Fruit fly (Drosophila melanogaster) whole organism, embryonic: ENCODE results near the gene CG13965.
A peak's percentile ranks its signal among the peaks of the same experiment; 100 is the strongest.

Experiments
- ATbp ChIP-seq: fragments of 200-800 bp; sonication (Bioruptor generic); optimal IDR thresholded peaks from 2 replicates; lab custom pipeline; 2017; ENCODE audit warnings: missing biosample characterization, mild to moderate bottlenecking, missing genetic modification characterization, missing genetic modification reagents
- Blimp-1 ChIP-seq: fragments of 200-800 bp; sonication (Bioruptor generic); optimal IDR thresholded peaks from 3 replicates; lab custom pipeline; 2018; ENCODE audit warnings: missing biosample characterization, missing genetic modification characterization, mild to moderate bottlenecking, moderate library complexity, missing genetic modification reagents
- CG10209 ChIP-seq: fragments of 200-800 bp; sonication (Bioruptor generic); optimal IDR thresholded peaks from 3 replicates; lab custom pipeline; 2017; ENCODE audit warnings: missing biosample characterization, mild to moderate bottlenecking, missing genetic modification characterization, missing genetic modification reagents
- CG10543 ChIP-seq: fragments of 200-800 bp; sonication (Bioruptor generic); optimal IDR thresholded peaks from 3 replicates; lab custom pipeline; 2017; ENCODE audit warnings: missing biosample characterization, mild to moderate bottlenecking, missing genetic modification characterization, moderate library complexity
- CG10654 ChIP-seq: fragments of 200-800 bp; sonication (Bioruptor generic); optimal IDR thresholded peaks from 2 replicates; lab custom pipeline; 2016; ENCODE audit warnings: missing biosample characterization, missing genetic modification characterization
- CG12659 ChIP-seq: fragments of 200-800 bp; sonication (Bioruptor generic); optimal IDR thresholded peaks from 3 replicates; lab custom pipeline; 2017; ENCODE audit warnings: mild to moderate bottlenecking, missing biosample characterization, missing genetic modification reagents, missing genetic modification characterization
- CG14965 ChIP-seq: fragments of 200-800 bp; sonication (Bioruptor generic); optimal IDR thresholded peaks from 2 replicates; lab custom pipeline; 2016; ENCODE audit warnings: missing biosample characterization, missing genetic modification characterization, borderline replicate concordance
- CG1792 ChIP-seq: fragments of 200-800 bp; sonication (Bioruptor generic); optimal IDR thresholded peaks from 2 replicates; lab custom pipeline; 2016; ENCODE audit warnings: missing biosample characterization, missing genetic modification characterization
- CG18262 ChIP-seq: fragments of 200-800 bp; optimal IDR thresholded peaks from 3 replicates; lab custom pipeline; 2019; ENCODE audit warnings: missing biosample characterization, mild to moderate bottlenecking, missing genetic modification characterization, moderate library complexity
- CG1832 ChIP-seq: fragments of 200-800 bp; sonication (Bioruptor generic); optimal IDR thresholded peaks from 2 replicates; lab custom pipeline; 2017; ENCODE audit warnings: missing biosample characterization, mild to moderate bottlenecking, missing genetic modification characterization, inconsistent platforms
- CG18619 ChIP-seq: fragments of 200-800 bp; sonication (Bioruptor generic); optimal IDR thresholded peaks from 3 replicates; lab custom pipeline; 2017; ENCODE audit warnings: missing biosample characterization, mild to moderate bottlenecking, missing genetic modification characterization
- CG18764 ChIP-seq: fragments of 200-800 bp; sonication (Bioruptor generic); optimal IDR thresholded peaks from 3 replicates; lab custom pipeline; 2016; ENCODE audit warnings: missing biosample characterization, missing genetic modification characterization
- CG2875 ChIP-seq: fragments of 200-800 bp; sonication (Bioruptor generic); optimal IDR thresholded peaks from 2 replicates; lab custom pipeline; 2017; ENCODE audit warnings: missing biosample characterization, mild to moderate bottlenecking, missing genetic modification characterization, missing genetic modification reagents
- CG31388 ChIP-seq: fragments of 200-800 bp; sonication (Bioruptor generic); optimal IDR thresholded peaks from 2 replicates; lab custom pipeline; 2016; ENCODE audit warnings: missing biosample characterization, missing genetic modification characterization
- CG32772 ChIP-seq: fragments of 200-800 bp; sonication (Bioruptor generic); IDR thresholded peaks from 2 replicates; pipeline ENCODE4 v1.3.6; 2022; ENCODE audit warnings: missing biosample characterization, missing genetic modification characterization
- CG3281 ChIP-seq: fragments of 200-800 bp; sonication (Bioruptor generic); optimal IDR thresholded peaks from 3 replicates; lab custom pipeline; 2017; ENCODE audit warnings: missing biosample characterization, mild to moderate bottlenecking, missing genetic modification characterization
- CG4617 ChIP-seq: fragments of 200-800 bp; sonication (Bioruptor generic); optimal IDR thresholded peaks from 3 replicates; lab custom pipeline; 2016; ENCODE audit warnings: missing biosample characterization, missing genetic modification characterization, borderline replicate concordance
- CG5953 ChIP-seq: fragments of 200-800 bp; sonication (Bioruptor generic); IDR thresholded peaks from 2 replicates; pipeline ENCODE4 v1.3.6; 2022; ENCODE audit warnings: missing biosample characterization, missing genetic modification characterization
- CG8089 ChIP-seq: fragments of 200-800 bp; sonication (Bioruptor generic); optimal IDR thresholded peaks from 3 replicates; lab custom pipeline; 2016; ENCODE audit warnings: missing biosample characterization, missing genetic modification characterization
- CG8290 ChIP-seq, 3 experiments: fragments of 200-800 bp; sonication (Bioruptor generic); optimal IDR thresholded peaks; 2 replicates each; lab custom pipeline; 2016 to 2019; ENCODE audit warnings: missing biosample characterization in 3 of 3, missing genetic modification characterization in 3 of 3, mild to moderate bottlenecking in 2 of 3, moderate library complexity in 1 of 3
- CG8359 ChIP-seq: fragments of 200-800 bp; sonication (Bioruptor generic); optimal IDR thresholded peaks from 2 replicates; lab custom pipeline; 2017; ENCODE audit warnings: missing biosample characterization, mild to moderate bottlenecking, missing genetic modification characterization, borderline replicate concordance
- CG9609 ChIP-seq: fragments of 200-800 bp; sonication (Bioruptor generic); optimal IDR thresholded peaks from 3 replicates; lab custom pipeline; 2016; ENCODE audit warnings: missing biosample characterization, missing genetic modification characterization
- CG9727 ChIP-seq: fragments of 200-800 bp; sonication (Bioruptor generic); optimal IDR thresholded peaks from 3 replicates; lab custom pipeline; 2017; ENCODE audit warnings: missing biosample characterization, mild to moderate bottlenecking, missing genetic modification characterization
- CHES-1-like ChIP-seq: fragments of 200-800 bp; sonication (Bioruptor generic); optimal IDR thresholded peaks from 2 replicates; lab custom pipeline; 2016; ENCODE audit warnings: missing biosample characterization, missing genetic modification characterization
- Chrac-16 ChIP-seq: fragments of 200-800 bp; sonication (Bioruptor generic); optimal IDR thresholded peaks from 3 replicates; lab custom pipeline; 2016; ENCODE audit warnings: missing biosample characterization, missing genetic modification characterization
- Eip74EF ChIP-seq, 2 experiments: fragments of 200-800 bp in 1 of 2; fragments of >200 bp in 1 of 2; sonication (Bioruptor generic) in 1 of 2; optimal IDR thresholded peaks; 2 replicates each; lab custom pipeline; 2017 to 2019; ENCODE audit warnings: missing biosample characterization in 2 of 2, missing genetic modification characterization in 2 of 2, mild to moderate bottlenecking in 1 of 2, moderate library complexity in 1 of 2
- HHEX ChIP-seq: fragments of 200-800 bp; sonication (Bioruptor generic); optimal IDR thresholded peaks from 3 replicates; lab custom pipeline; 2017; ENCODE audit warnings: missing biosample characterization, mild to moderate bottlenecking, missing genetic modification characterization, missing genetic modification reagents
- Hey ChIP-seq: fragments of 200-800 bp; sonication (Bioruptor generic); optimal IDR thresholded peaks from 3 replicates; lab custom pipeline; 2018; ENCODE audit warnings: missing biosample characterization, mild to moderate bottlenecking, missing genetic modification characterization
- Hr78 ChIP-seq, 2 experiments: fragments of 200-800 bp in 1 of 2; fragments of >200 bp in 1 of 2; sonication (Bioruptor generic) in 1 of 2; optimal IDR thresholded peaks; 2 replicates each; lab custom pipeline; 2017 to 2019; ENCODE audit warnings: missing biosample characterization in 2 of 2, missing genetic modification characterization in 2 of 2, mild to moderate bottlenecking in 1 of 2, moderate library complexity in 1 of 2
- Mes4 ChIP-seq: fragments of 200-800 bp; sonication (Bioruptor generic); optimal IDR thresholded peaks from 2 replicates; lab custom pipeline; 2016; ENCODE audit warnings: missing biosample characterization, missing genetic modification characterization
- Mrtf ChIP-seq: fragments of 200-800 bp; sonication (Bioruptor generic); IDR thresholded peaks from 3 replicates; pipeline ENCODE4 v1.3.6; 2022; ENCODE audit warnings: missing biosample characterization, missing genetic modification characterization
- Nf-YC ChIP-seq: fragments of 200-800 bp; optimal IDR thresholded peaks from 3 replicates; lab custom pipeline; 2019; ENCODE audit warnings: missing biosample characterization, mild to moderate bottlenecking, missing genetic modification characterization, moderate library complexity
- Pdp1 ChIP-seq, 2 experiments: fragments of 200-800 bp; sonication (Bioruptor generic); optimal IDR thresholded peaks; 3 replicates each; lab custom pipeline; 2016; ENCODE audit warnings: missing biosample characterization in 2 of 2, missing genetic modification characterization in 2 of 2, mild to moderate bottlenecking in 1 of 2, moderate library complexity in 1 of 2
- ara ChIP-seq: fragments of 200-800 bp; sonication (Bioruptor generic); IDR thresholded peaks from 2 replicates; pipeline ENCODE4 v1.3.6; 2022; ENCODE audit warnings: missing biosample characterization, missing genetic modification characterization
- bab2 ChIP-seq: fragments of 200-800 bp; sonication (Bioruptor generic); optimal IDR thresholded peaks from 2 replicates; lab custom pipeline; 2016; ENCODE audit warnings: missing biosample characterization, missing genetic modification characterization
- bsh ChIP-seq, 2 experiments: fragments of 200-800 bp; sonication (Bioruptor generic); optimal IDR thresholded peaks; 2 replicates each; lab custom pipeline; 2017 to 2018; ENCODE audit warnings: mild to moderate bottlenecking in 2 of 2, missing biosample characterization in 2 of 2, missing genetic modification characterization in 2 of 2, moderate library complexity in 1 of 2
- chm ChIP-seq: fragments of 200-800 bp; sonication (Bioruptor generic); IDR thresholded peaks from 2 replicates; pipeline ENCODE4 v1.3.6; 2022; ENCODE audit warnings: missing biosample characterization, missing genetic modification characterization
- grn ChIP-seq: fragments of 200-800 bp; sonication (Bioruptor generic); optimal IDR thresholded peaks from 3 replicates; lab custom pipeline; 2017; ENCODE audit warnings: missing biosample characterization, missing genetic modification characterization
- gsb ChIP-seq: fragments of 200-800 bp; sonication (Bioruptor generic); IDR thresholded peaks from 2 replicates; pipeline ENCODE4 v1.3.6; 2022; ENCODE audit warnings: missing biosample characterization, missing genetic modification characterization
- kah ChIP-seq: fragments of 200-800 bp; sonication (Bioruptor generic); optimal IDR thresholded peaks from 2 replicates; lab custom pipeline; 2018; ENCODE audit warnings: missing biosample characterization, mild to moderate bottlenecking, missing genetic modification characterization
- kni ChIP-seq: fragments of 200-800 bp; sonication (Bioruptor generic); optimal IDR thresholded peaks from 3 replicates; lab custom pipeline; 2017; ENCODE audit warnings: mild to moderate bottlenecking, missing biosample characterization, missing genetic modification reagents, missing genetic modification characterization
- mirr ChIP-seq: fragments of 200-800 bp; sonication (Bioruptor generic); optimal IDR thresholded peaks from 3 replicates; lab custom pipeline; 2018; ENCODE audit warnings: missing biosample characterization, mild to moderate bottlenecking, missing genetic modification characterization
- onecut ChIP-seq: fragments of 200-800 bp; sonication (Bioruptor generic); IDR thresholded peaks from 2 replicates; pipeline ENCODE4 v1.3.6; 2022; ENCODE audit warnings: missing biosample characterization, missing genetic modification characterization
- pum ChIP-seq: fragments of 200-800 bp; sonication (Bioruptor generic); optimal IDR thresholded peaks from 2 replicates; lab custom pipeline; 2016; ENCODE audit warnings: missing biosample characterization, missing genetic modification characterization
- sens ChIP-seq: fragments of 200-800 bp; sonication (Bioruptor generic); peaks from one replicate; lab custom pipeline; 2016; ENCODE audit warnings: missing biosample characterization, missing genetic modification characterization
- so ChIP-seq: fragments of 200-800 bp; sonication (Bioruptor generic); IDR thresholded peaks from 3 replicates; pipeline ENCODE4 v1.3.6; 2022; ENCODE audit warnings: missing biosample characterization, missing genetic modification characterization
- sqz ChIP-seq: fragments of 200-800 bp; sonication (Bioruptor generic); optimal IDR thresholded peaks from 3 replicates; lab custom pipeline; 2018; ENCODE audit warnings: missing biosample characterization, mild to moderate bottlenecking, missing genetic modification characterization
- ssp ChIP-seq: fragments of 200-800 bp; sonication (Bioruptor generic); IDR thresholded peaks from 2 replicates; pipeline ENCODE4 v1.3.6; 2022; ENCODE audit warnings: missing biosample characterization, missing genetic modification characterization
- yki ChIP-seq: fragments of >200 bp; optimal IDR thresholded peaks from 3 replicates; lab custom pipeline; 2018

The CG13965 gene

DNA sequence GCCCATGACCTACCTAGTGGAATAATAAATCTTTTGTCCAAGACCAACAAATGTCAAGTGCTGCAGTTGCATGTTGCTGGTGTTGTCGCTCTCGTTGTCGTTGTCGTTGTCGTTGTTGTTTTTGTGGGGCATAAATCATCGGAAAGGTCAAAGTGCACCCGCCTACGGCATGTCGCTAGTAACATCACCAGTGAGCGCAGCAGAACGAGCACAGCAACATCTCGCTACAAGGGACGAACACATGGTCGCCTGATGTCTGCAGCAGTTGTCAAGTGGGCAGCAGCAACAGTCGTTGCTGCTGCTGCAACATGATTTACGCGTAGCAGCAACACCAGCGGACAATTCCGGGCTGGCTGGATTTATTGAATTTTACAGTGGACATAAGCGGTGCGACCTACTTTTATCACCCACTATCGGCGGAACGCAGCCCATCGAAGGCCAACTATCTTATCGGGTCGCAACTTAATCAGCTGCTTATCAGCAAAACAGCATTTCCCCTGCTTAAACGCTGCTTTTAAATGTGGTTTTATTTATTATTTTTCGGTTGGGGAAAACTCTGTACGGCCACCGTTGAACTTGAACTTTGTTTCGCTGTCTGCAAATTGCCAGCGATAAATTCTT is 10.5 kb downstream of the CG13965 start (continued):
- TF ChIP-seq Eip74EF (GFP tag; optimal IDR thresholded peaks at IDR 0.05; lab: Kevin White, UChicago) = no peak
- no peak for TF ChIP-seq mirr (GFP tag; lab: Kevin White, UChicago)
- no peak for TF ChIP-seq CG3281 (GFP tag; lab: Kevin White, UChicago)
- TF ChIP-seq CG5953 (GFP tag; lab: Robert Waterston, UW) = no peak
- peak in 1 of 2 experiments; percentile 93 for TF ChIP-seq Hr78 (GFP tag; optimal IDR thresholded peaks at IDR 0.05; lab: Kevin White, UChicago)
- no peak for TF ChIP-seq CG10543 (GFP tag; lab: Kevin White, UChicago)
- peak; percentile 75 for TF ChIP-seq grn (GFP tag; lab: Kevin White, UChicago)
- no peak for TF ChIP-seq Nf-YC (tag; lab: Kevin White, UChicago)
- no peak for TF ChIP-seq kah (GFP tag; lab: Kevin White, UChicago)
- TF ChIP-seq Chrac-16 (GFP tag; lab: Kevin White, UChicago) = no peak
- no peak for TF ChIP-seq CG18619 (GFP tag; lab: Kevin White, UChicago)
- no peak for TF ChIP-seq ssp (GFP tag; lab: Robert Waterston, UW)
- TF ChIP-seq ara (GFP tag; lab: Robert Waterston, UW) = no peak
- TF ChIP-seq pum (GFP tag; lab: Kevin White, UChicago) = no peak
- no peak for TF ChIP-seq CG10654 (GFP tag; lab: Kevin White, UChicago)
- no peak for TF ChIP-seq CG12659 (GFP tag; lab: Kevin White, UChicago)
- no peak for TF ChIP-seq CG18764
- TF ChIP-seq CG9609 (GFP tag; lab: Kevin White, UChicago) = no peak
- no peak for TF ChIP-seq HHEX
- no peak for TF ChIP-seq Hey (tag; lab: Kevin White, UChicago)
- TF ChIP-seq CG32772 (GFP tag; lab: Robert Waterston, UW) = no peak
- no peak for TF ChIP-seq Mrtf (GFP tag; lab: Robert Waterston, UW)
- TF ChIP-seq CG1832 (GFP tag; lab: Kevin White, UChicago) = no peak
- no peak for TF ChIP-seq CG31388

DNA sequence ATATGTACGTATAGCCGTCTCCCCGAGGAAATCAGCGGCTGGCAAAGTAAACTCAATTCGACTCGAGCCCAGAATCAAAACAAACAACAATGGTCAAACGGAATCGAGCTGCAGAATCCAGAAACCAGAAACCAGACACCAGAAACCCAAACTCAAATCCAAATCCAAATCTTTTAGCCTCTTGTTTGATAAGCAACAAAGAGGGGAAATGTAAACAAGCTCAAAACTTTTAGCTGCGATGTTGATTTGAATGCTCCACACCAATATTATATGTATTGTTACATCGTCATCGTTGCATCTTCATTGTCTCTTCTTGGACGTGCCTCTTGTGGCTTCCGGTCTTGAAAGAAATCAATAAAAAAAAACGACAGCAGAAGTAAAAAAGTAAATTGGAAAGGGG is 12.6 kb downstream of the CG13965 start:
- TF ChIP-seq yki (no peak), CG9727 (GFP tag; lab: Kevin White, UChicago) (peak; percentile 31), CG10209 (GFP tag; lab: Kevin White, UChicago) (peak; percentile 25), kni (GFP tag; lab: Kevin White, UChicago) (peak; percentile 38), bab2 (GFP tag; lab: Kevin White, UChicago) (peak; percentile 53), CG8359 (GFP tag; lab: Kevin White, UChicago) (no peak), CG8089 (GFP tag; lab: Kevin White, UChicago) (peak; percentile 39), Pdp1 (GFP tag; optimal IDR thresholded peaks at IDR 0.05; lab: Kevin White, UChicago) (peak in 1 of 2 experiments; percentile 28), CG18262 (tag; lab: Kevin White, UChicago) (no peak), onecut (GFP tag; lab: Robert Waterston, UW) (0 out of 2 replicates have a peak, but pooled peaks have one; percentile 5), CG1792 (GFP tag; lab: Kevin White, UChicago) (peak; percentile 15), Mes4 (GFP tag; lab: Kevin White, UChicago) (peak; percentile 3), chm (GFP tag; lab: Robert Waterston, UW) (no peak; the same call in 1 of the 2 replicates), sens (peak; percentile 87), ATbp (GFP tag; lab: Kevin White, UChicago) (peak; percentile 48), gsb (GFP tag; lab: Robert Waterston, UW) (no peak), CG4617 (GFP tag; lab: Kevin White, UChicago) (no peak), bsh (GFP tag; optimal IDR thresholded peaks at IDR 0.05; lab: Kevin White, UChicago) (peak in 1 of 2 experiments; percentile 13), CG8290 (GFP tag; optimal IDR thresholded peaks at IDR 0.05; lab: Kevin White, UChicago) (peak; percentile 16), CG8290 (tag; optimal IDR thresholded peaks at IDR 0.05; lab: Kevin White, UChicago) (peak in 1 of 2 experiments; percentile 19), so (GFP tag; lab: Robert Waterston, UW) (no peak), CHES-1-like (GFP tag; lab: Kevin White, UChicago) (no peak), CG2875 (GFP tag; lab: Kevin White, UChicago) (peak; percentile 18), sqz (GFP tag; lab: Kevin White, UChicago) (peak; percentile 48), Blimp-1 (GFP tag; lab: Kevin White, UChicago) (peak; percentile 2), CG14965 (GFP tag; lab: Kevin White, UChicago) (peak; percentile 10)
